Fruit fly (Drosophila melanogaster) whole organism, embryonic: ENCODE measurements around the gene sesB.

ENCODE experiments used
- CG6689 ChIP-seq: fragments of 200-800 bp; sonication (Bioruptor generic); IDR thresholded peaks from 2 replicates; pipeline ENCODE4 v1.3.6; 2022; ENCODE audit warnings: missing biosample characterization, missing genetic modification characterization
- Elba2 ChIP-seq: fragments of 200-800 bp; sonication (Bioruptor generic); optimal IDR thresholded peaks from 3 replicates; lab custom pipeline; 2016; ENCODE audit warnings: missing biosample characterization, missing genetic modification characterization
- Oaz ChIP-seq: fragments of 200-800 bp; sonication (Bioruptor generic); IDR thresholded peaks from 2 replicates; pipeline ENCODE4 v1.3.6; 2022; ENCODE audit warnings: missing biosample characterization, missing genetic modification characterization
- maf-S ChIP-seq: fragments of 200-800 bp; sonication (Bioruptor generic); optimal IDR thresholded peaks from 2 replicates; lab custom pipeline; 2016; ENCODE audit warnings: missing biosample characterization, missing genetic modification characterization
- sima ChIP-seq: fragments of 200-800 bp; sonication (Bioruptor generic); optimal IDR thresholded peaks from 2 replicates; lab custom pipeline; 2016; ENCODE audit warnings: missing biosample characterization, missing genetic modification characterization

DNA sequence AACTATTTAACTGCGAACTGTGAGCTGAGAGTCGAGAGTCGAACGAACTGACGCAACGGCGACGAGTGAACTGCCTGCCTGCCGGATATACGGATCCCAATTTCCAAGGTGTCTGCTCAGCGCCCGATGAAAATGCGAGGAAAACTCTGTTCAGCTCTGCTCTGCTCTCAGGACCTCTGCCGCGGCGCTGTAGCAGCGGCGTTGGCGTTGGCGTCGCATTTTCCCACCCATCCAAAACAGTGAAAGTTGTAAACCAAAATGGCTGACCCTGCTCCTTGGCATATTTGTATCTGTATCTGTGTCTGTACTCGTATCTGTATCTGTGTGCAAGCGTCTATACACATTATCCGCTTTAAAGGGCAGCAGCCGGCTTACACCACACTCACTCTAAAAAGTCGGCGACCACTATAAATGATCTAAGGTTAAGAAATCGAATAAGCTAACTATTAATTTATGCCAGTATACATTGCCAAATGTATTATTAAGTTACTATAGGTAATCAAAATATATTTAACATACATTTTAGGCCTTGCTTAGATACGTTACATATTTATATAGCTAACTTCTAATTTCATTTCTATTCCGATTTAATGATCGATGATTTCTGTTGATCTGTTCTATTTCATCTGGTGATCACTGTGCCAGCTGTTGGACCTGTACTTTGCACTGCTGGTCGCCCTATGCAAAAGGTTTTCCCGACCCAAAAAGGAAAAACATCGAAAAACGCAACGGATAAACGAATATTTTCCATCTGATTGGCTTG lies 36.1 kb upstream of the sesB start:
- TF ChIP-seq CG6689 (GFP tag; lab: Robert Waterston, UW) (peak; percentile 67), sima (no peak), Oaz (GFP tag; lab: Robert Waterston, UW) (no peak), maf-S (no peak), Elba2 (GFP tag; lab: Kevin White, UChicago) (no peak)
